Fruit fly (Drosophila melanogaster): ENCODE measurements around the gene CG3430.

The CG3430 gene

DNA sequence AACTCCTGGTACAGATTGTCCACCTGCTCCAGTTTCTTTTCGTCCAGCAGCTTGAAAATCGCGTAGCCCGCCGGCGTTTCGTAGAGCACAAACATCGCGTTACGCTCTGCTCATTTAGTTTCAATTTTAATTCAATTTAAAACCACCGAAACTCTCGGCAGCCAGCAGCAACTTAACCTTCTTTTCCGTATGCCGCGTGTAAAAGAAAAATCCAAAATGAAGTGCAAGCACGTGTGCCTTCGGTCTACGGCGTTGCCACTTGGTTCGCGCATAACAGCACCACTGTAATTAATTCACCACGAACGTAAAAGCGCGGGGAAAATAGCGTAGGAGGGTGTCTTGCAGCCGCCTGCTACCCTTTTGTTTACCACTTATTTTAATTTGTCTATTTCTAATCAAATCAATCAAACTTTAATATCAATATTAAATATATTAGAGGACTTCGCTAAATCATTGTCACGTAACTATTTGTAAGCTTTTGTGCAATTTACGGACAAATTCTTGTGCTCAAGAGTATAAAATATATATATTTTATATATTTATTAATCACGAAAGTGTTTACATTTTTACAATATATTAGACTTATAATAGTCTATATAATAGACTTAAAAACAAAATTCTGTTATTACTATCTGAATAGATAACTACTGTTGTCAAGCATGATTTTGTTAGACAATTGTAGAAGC lies 38.1 kb upstream of the CG3430 start, which contains the start of gene nop5 (continued):
- no peak for TF ChIP-seq dati (GFP tag; IDR thresholded peaks at IDR 0.05)
- TF ChIP-seq CG31224 (GFP tag; IDR thresholded peaks at IDR 0.05) = no peak
- TF ChIP-seq dpn (GFP tag; optimal IDR thresholded peaks at IDR 0.05) = peak; percentile 4 to 40
- no peak for TF ChIP-seq vnd (GFP tag; IDR thresholded peaks at IDR 0.05; ENCODE audit: partially characterized antibody)
- TF ChIP-seq ssp (GFP tag; IDR thresholded peaks at IDR 0.05) = no peak
- no peak for TF ChIP-seq lilli (GFP tag; optimal IDR thresholded peaks at IDR 0.05)
- no peak for TF ChIP-seq hb (GFP tag; IDR thresholded peaks at IDR 0.05; ENCODE audit: partially characterized antibody)
- peak; percentile 80 for TF ChIP-seq CG12391 (tag; optimal IDR thresholded peaks at IDR 0.05)
- TF ChIP-seq MBD-R2 (GFP tag; IDR thresholded peaks at IDR 0.05) = 0 out of 2 replicates have a peak, but pooled peaks have one; percentile 7
- TF ChIP-seq unpg (GFP tag; optimal IDR thresholded peaks at IDR 0.05) = peak; percentile 38
- TF ChIP-seq ap (GFP tag; IDR thresholded peaks at IDR 0.05) = no peak
- no peak for TF ChIP-seq CG7963 (GFP tag; IDR thresholded peaks at IDR 0.05; ENCODE audit: partially characterized antibody)
- peak; percentile 78 for TF ChIP-seq HHEX (GFP tag; optimal IDR thresholded peaks at IDR 0.05)
- TF ChIP-seq HLH54F (GFP tag; optimal IDR thresholded peaks at IDR 0.05) = no peak
- no peak for TF ChIP-seq ham (GFP tag; IDR thresholded peaks at IDR 0.05)
- peak; percentile 71 for TF ChIP-seq Dek (tag; optimal IDR thresholded peaks at IDR 0.05)
- peak; percentile 64 for TF ChIP-seq bbx (GFP tag; IDR thresholded peaks at IDR 0.05; ENCODE audit: partially characterized antibody)
- TF ChIP-seq CG5245 (GFP tag; optimal IDR thresholded peaks at IDR 0.05) = peak; percentile 5
- TF ChIP-seq Ssrp (tag; optimal IDR thresholded peaks at IDR 0.05) = peak; percentile 67
- TF ChIP-seq en (GFP tag; optimal IDR thresholded peaks at IDR 0.05) = no peak
- no peak for TF ChIP-seq wdn (GFP tag; IDR thresholded peaks at IDR 0.05)
- no peak for TF ChIP-seq inv (GFP tag; IDR thresholded peaks at IDR 0.05; ENCODE audit: partially characterized antibody)
- TF ChIP-seq CG3281 (GFP tag; optimal IDR thresholded peaks at IDR 0.05) = peak; percentile 84
- TF ChIP-seq phol (tag; optimal IDR thresholded peaks at IDR 0.05) = peak; percentile 69
- TF ChIP-seq Nf-YA (GFP tag; IDR thresholded peaks at IDR 0.05) = no peak
- no peak for TF ChIP-seq nerfin-2 (GFP tag; IDR thresholded peaks at IDR 0.05; ENCODE audit: partially characterized antibody)
- no peak for TF ChIP-seq CG3995 (GFP tag; optimal IDR thresholded peaks at IDR 0.05)
- peak; percentile 70 for TF ChIP-seq CG6854 (GFP tag; optimal IDR thresholded peaks at IDR 0.05)
- TF ChIP-seq caup (GFP tag; optimal IDR thresholded peaks at IDR 0.05; ENCODE audit: severe bottlenecking) = peak; percentile 37
- no peak for TF ChIP-seq CG32772 (GFP tag; IDR thresholded peaks at IDR 0.05)
- peak; percentile 60 for TF ChIP-seq Xbp1 (GFP tag; optimal IDR thresholded peaks at IDR 0.05)
- TF ChIP-seq pnt (GFP tag; optimal IDR thresholded peaks at IDR 0.05) = no peak
- peak; percentile 60 for TF ChIP-seq CG18599 (GFP tag; optimal IDR thresholded peaks at IDR 0.05)
- TF ChIP-seq ci (GFP tag; IDR thresholded peaks at IDR 0.05) = peak; percentile 53; the same call in 2 of the 3 replicates
- no peak for TF ChIP-seq slou (GFP tag; optimal IDR thresholded peaks at IDR 0.05)
- no peak for TF ChIP-seq sna (GFP tag; IDR thresholded peaks at IDR 0.05; ENCODE audit: partially characterized antibody)
- no peak for TF ChIP-seq mld (GFP tag; IDR thresholded peaks at IDR 0.05; ENCODE audit: partially characterized antibody)
- no peak for TF ChIP-seq grn (GFP tag; optimal IDR thresholded peaks at IDR 0.05)
- no peak for TF ChIP-seq CG12769 (tag; optimal IDR thresholded peaks at IDR 0.05)
- no peak for TF ChIP-seq gcm (GFP tag; optimal IDR thresholded peaks at IDR 0.05)
- peak; percentile 34 for TF ChIP-seq CG4820 (GFP tag; optimal IDR thresholded peaks at IDR 0.05)
- no peak for TF ChIP-seq CG17912 (GFP tag; optimal IDR thresholded peaks at IDR 0.05)
- TF ChIP-seq CG17359 (tag; optimal IDR thresholded peaks at IDR 0.05) = peak; percentile 46
- TF ChIP-seq ERR (GFP tag; optimal IDR thresholded peaks at IDR 0.05) = no peak
- TF ChIP-seq YL-1 (GFP tag; optimal IDR thresholded peaks at IDR 0.05) = peak; percentile 93
- TF ChIP-seq aop (GFP tag; IDR thresholded peaks at IDR 0.05) = no peak
- peak; percentile 57 for TF ChIP-seq BtbVII (GFP tag; optimal IDR thresholded peaks at IDR 0.05)
- no peak; the same call in 2 of the 3 replicates for TF ChIP-seq tgo (GFP tag; IDR thresholded peaks at IDR 0.05)
- TF ChIP-seq CHES-1-like (GFP tag; optimal IDR thresholded peaks at IDR 0.05) = no peak

Measured in whole organism, embryonic.